Fruit fly (Drosophila melanogaster): Measurements from ENCODE around the gene mew.

The mew gene

DNA sequence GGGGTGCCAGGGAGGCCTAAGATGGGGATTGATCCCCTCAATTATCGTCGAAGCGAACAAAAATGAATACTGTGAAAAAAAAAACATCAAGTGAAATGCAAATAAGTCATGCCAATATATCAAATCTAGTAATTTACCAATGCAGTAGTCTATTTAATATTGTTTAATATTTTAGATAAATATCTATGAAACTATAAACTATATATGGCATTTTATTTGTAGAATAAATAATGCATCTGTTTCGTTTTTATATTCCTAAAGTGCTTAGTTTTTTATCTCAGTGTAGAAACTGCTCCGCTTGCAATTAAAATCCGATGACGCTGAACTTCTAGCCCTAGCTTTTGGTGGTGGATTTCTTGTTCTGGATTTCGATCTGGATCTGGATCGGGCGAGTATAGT lies 30.1 kb downstream of the mew start (continued):
- TF ChIP-seq Rx (GFP tag; IDR thresholded peaks at IDR 0.05) (no peak), CG10979 (tag; optimal IDR thresholded peaks at IDR 0.05) (peak; percentile 51), gsb-n (tag; optimal IDR thresholded peaks at IDR 0.05) (peak; percentile 22), Mrtf (GFP tag; IDR thresholded peaks at IDR 0.05) (no peak), CG17385 (GFP tag; optimal IDR thresholded peaks at IDR 0.05) (no peak), crol (GFP tag; IDR thresholded peaks at IDR 0.05) (no peak), Sox102F (GFP tag; optimal IDR thresholded peaks at IDR 0.05) (peak; percentile 12), Awh (GFP tag; IDR thresholded peaks at IDR 0.05) (no peak), CG8388 (GFP tag; optimal IDR thresholded peaks at IDR 0.05) (peak; percentile 24), shn (GFP tag; optimal IDR thresholded peaks at IDR 0.05) (no peak), zf30C (GFP tag; optimal IDR thresholded peaks at IDR 0.05) (peak; percentile 4), Ssrp (tag; optimal IDR thresholded peaks at IDR 0.05) (peak; percentile 15), CG17328 (GFP tag; IDR thresholded peaks at IDR 0.05) (no peak), fd96Cb (tag; optimal IDR thresholded peaks at IDR 0.05) (peak; percentile 13), chm (GFP tag; IDR thresholded peaks at IDR 0.05) (no peak), CG7839 (tag; optimal IDR thresholded peaks at IDR 0.05) (peak; percentile 12), CG11504 (tag; optimal IDR thresholded peaks at IDR 0.05) (peak; percentile 14), Xrp1 (GFP tag; IDR thresholded peaks at IDR 0.05) (peak; percentile 25; the same call in 1 of the 2 replicates), CG34376 (GFP tag; optimal IDR thresholded peaks at IDR 0.05) (no peak), eve (GFP tag; optimal IDR thresholded peaks at IDR 0.05) (peak in 1 of 2 experiments; percentile 34), NK7.1 (GFP tag; optimal IDR thresholded peaks at IDR 0.05) (no peak), nmo (GFP tag; optimal IDR thresholded peaks at IDR 0.05) (peak; percentile 22), D (optimal IDR thresholded peaks at IDR 0.05) (no peak), D (GFP tag; optimal IDR thresholded peaks at IDR 0.05) (peak; percentile 10), Chrac-16 (GFP tag; optimal IDR thresholded peaks at IDR 0.05) (no peak), Oaz (GFP tag; IDR thresholded peaks at IDR 0.05) (no peak)

DNA sequence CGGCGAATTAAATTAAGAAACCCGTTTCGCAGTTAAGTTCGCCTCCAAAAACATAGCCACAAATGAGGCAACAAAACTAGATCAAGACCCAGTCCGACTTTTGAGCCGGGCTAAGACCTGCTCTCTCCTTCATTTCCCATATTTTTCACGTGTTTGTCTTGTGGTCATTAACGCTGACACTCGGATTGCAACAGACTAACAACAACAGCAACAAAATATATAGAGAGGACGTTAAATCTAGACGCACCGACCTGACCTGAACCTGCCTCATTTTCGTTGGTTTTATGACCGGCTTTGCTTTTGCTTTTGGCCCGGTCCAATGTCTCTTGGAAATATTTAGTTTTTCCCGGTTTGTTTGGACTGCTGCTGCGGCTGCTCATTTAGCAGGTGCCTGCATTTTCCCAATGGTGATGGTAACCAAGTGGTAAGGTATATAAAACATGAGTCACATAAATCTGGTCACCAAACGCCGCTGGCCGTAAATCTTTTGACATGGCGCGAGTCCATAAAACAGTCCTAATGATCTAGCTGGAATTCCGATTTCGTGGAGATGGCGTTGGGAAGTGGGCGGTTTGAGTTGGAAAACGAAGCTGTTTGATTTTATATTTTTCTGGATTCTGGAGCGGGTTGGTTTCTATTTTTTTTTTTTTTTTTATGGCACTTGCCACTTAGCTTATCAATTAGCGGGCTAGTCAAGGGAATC lies 30.6 kb downstream of the mew start:
- TF ChIP-seq CG5953 (GFP tag; IDR thresholded peaks at IDR 0.05) (no peak), cad (GFP tag; optimal IDR thresholded peaks at IDR 0.05) (peak; percentile 89), wor (GFP tag; IDR thresholded peaks at IDR 0.05) (no peak), CG4360 (GFP tag; IDR thresholded peaks at IDR 0.05) (peak; percentile 17; the same call in 1 of the 2 replicates), unc-4 (GFP tag; IDR thresholded peaks at IDR 0.05; ENCODE audit: partially characterized antibody) (no peak), sd (tag; optimal IDR thresholded peaks at IDR 0.05) (peak; percentile 44), corto (GFP tag; optimal IDR thresholded peaks at IDR 0.05) (no peak), oc (tag; optimal IDR thresholded peaks at IDR 0.05) (peak; percentile 32), kni (GFP tag; optimal IDR thresholded peaks at IDR 0.05) (peak; percentile 59), Hr78 (GFP tag; optimal IDR thresholded peaks at IDR 0.05) (peak in 1 of 2 experiments; percentile 71), Dfd (GFP tag; optimal IDR thresholded peaks at IDR 0.05) (no peak), zen (tag; optimal IDR thresholded peaks at IDR 0.05) (peak; percentile 92), Neu2 (GFP tag; optimal IDR thresholded peaks at IDR 0.05; ENCODE audit: borderline replicate concordance) (peak; percentile 32), tll (GFP tag; optimal IDR thresholded peaks at IDR 0.05) (peak in 1 of 2 experiments; percentile 91), abd-A (tag; optimal IDR thresholded peaks at IDR 0.05) (peak; percentile 49), Aef1 (GFP tag; IDR thresholded peaks at IDR 0.05) (no peak), CG15479 (GFP tag; optimal IDR thresholded peaks at IDR 0.05) (peak; percentile 74), Stat92E (GFP tag; optimal IDR thresholded peaks at IDR 0.05) (peak in 1 of 3 experiments; percentile 8), Ets65A (GFP tag) (peak; percentile 18)
